Worm (Caenorhabditis elegans): ENCODE measurements around the gene T01C3.11.

DNA sequence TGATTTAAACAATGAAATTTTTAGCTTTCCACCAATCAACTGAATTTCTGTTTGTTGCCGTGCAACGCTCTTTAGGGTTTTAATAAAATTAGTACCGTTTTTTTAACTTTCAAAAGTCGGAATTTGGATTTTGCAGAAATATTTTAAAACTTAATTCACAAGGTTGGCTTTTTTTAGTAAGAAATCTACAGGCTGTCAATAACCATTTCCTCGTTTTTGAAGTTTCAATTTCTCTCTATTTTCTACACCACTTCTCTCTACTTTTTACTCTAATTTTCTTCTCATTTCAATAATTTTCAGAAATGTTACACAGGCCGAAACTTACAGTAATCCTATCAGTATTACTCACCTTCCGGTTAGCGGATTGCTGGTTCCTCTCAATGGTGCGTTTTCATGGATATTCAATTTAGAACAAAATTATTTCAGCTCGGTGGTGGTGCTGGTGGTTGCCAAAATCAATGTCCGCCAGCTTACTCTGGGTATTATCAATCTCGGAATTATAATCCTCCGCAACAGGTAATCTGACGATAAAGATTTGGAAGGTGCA, 21.1 kb upstream of the T01C3.11 start, which contains the start of the genes grd-12 and F02D8.1:
- TF ChIP-seq W03F9.2 (tag; optimal IDR thresholded peaks at IDR 0.05): no peak
- no peak for TF ChIP-seq dao-5 (tag; optimal IDR thresholded peaks at IDR 0.05)
- no peak for TF ChIP-seq him-1 (tag; optimal IDR thresholded peaks at IDR 0.05)
